Fruit fly (Drosophila melanogaster) whole organism, embryonic: ENCODE measurements around the gene VhaM9.7-b.
A peak's percentile ranks its signal among the peaks of the same experiment; 100 is the strongest.

Experiments
- CG10366 ChIP-seq: fragments of 200-800 bp; sonication (Bioruptor generic); IDR thresholded peaks from 2 replicates; pipeline ENCODE4 v1.3.6; 2022; ENCODE audit warnings: missing biosample characterization, missing genetic modification characterization
- CG11085 ChIP-seq: fragments of 200-800 bp; sonication (Bioruptor generic); IDR thresholded peaks from 2 replicates; pipeline ENCODE4 v1.3.6; 2022; ENCODE audit warnings: missing biosample characterization, missing genetic modification characterization
- CG11456 ChIP-seq: fragments of 200-800 bp; sonication (Bioruptor generic); IDR thresholded peaks from 3 replicates; pipeline ENCODE4 v1.3.6; 2022; ENCODE audit warnings: missing biosample characterization, missing genetic modification characterization
- CG12155 ChIP-seq: fragments of 200-800 bp; sonication (Bioruptor generic); optimal IDR thresholded peaks from 3 replicates; lab custom pipeline; 2016; ENCODE audit warnings: missing biosample characterization, missing genetic modification characterization
- CG12391 ChIP-seq: fragments of 200-800 bp; sonication (Bioruptor generic); optimal IDR thresholded peaks from 3 replicates; lab custom pipeline; 2018; ENCODE audit warnings: missing biosample characterization, mild to moderate bottlenecking, missing genetic modification characterization, moderate library complexity
- CG13775 ChIP-seq: fragments of 200-800 bp; sonication (Bioruptor generic); optimal IDR thresholded peaks from 3 replicates; lab custom pipeline; 2017; ENCODE audit warnings: missing biosample characterization, mild to moderate bottlenecking, missing genetic modification characterization
- CG16863 ChIP-seq: fragments of 200-800 bp; sonication (Bioruptor generic); optimal IDR thresholded peaks from 3 replicates; lab custom pipeline; 2016; ENCODE audit warnings: missing biosample characterization, missing genetic modification characterization
- CG17568 ChIP-seq: fragments of 200-800 bp; sonication (Bioruptor generic); optimal IDR thresholded peaks from 2 replicates; lab custom pipeline; 2018; ENCODE audit warnings: missing biosample characterization, mild to moderate bottlenecking, missing genetic modification characterization, moderate library complexity
- CG18764 ChIP-seq: fragments of 200-800 bp; sonication (Bioruptor generic); optimal IDR thresholded peaks from 3 replicates; lab custom pipeline; 2016; ENCODE audit warnings: missing biosample characterization, missing genetic modification characterization
- CG2202 ChIP-seq: fragments of 200-800 bp; sonication (Bioruptor generic); optimal IDR thresholded peaks from 2 replicates; lab custom pipeline; 2018; ENCODE audit warnings: missing biosample characterization, mild to moderate bottlenecking, missing genetic modification characterization
- CG3407 ChIP-seq: fragments of 200-800 bp; sonication (Bioruptor generic); optimal IDR thresholded peaks from 2 replicates; lab custom pipeline; 2018; ENCODE audit warnings: missing biosample characterization, mild to moderate bottlenecking, missing genetic modification characterization
- CG3995 ChIP-seq: fragments of 200-800 bp; sonication (Bioruptor generic); optimal IDR thresholded peaks from 3 replicates; lab custom pipeline; 2016; ENCODE audit warnings: missing biosample characterization, missing genetic modification characterization
- CG4820 ChIP-seq: fragments of 200-800 bp; sonication (Bioruptor generic); optimal IDR thresholded peaks from 3 replicates; lab custom pipeline; 2016; ENCODE audit warnings: missing biosample characterization, missing genetic modification characterization
- CG6683 ChIP-seq: fragments of 200-800 bp; sonication (Bioruptor generic); optimal IDR thresholded peaks from 2 replicates; lab custom pipeline; 2017; ENCODE audit warnings: missing biosample characterization, mild to moderate bottlenecking, missing genetic modification characterization, missing genetic modification reagents
- CG7928 ChIP-seq: fragments of 200-800 bp; sonication (Bioruptor generic); optimal IDR thresholded peaks from 2 replicates; lab custom pipeline; 2017; ENCODE audit warnings: missing biosample characterization, mild to moderate bottlenecking, missing genetic modification characterization
- CG7963 ChIP-seq: fragments of 200-800 bp; sonication (Bioruptor generic); IDR thresholded peaks from 3 replicates; pipeline ENCODE4 v1.3.6; 2022; ENCODE audit warnings: missing biosample characterization, missing genetic modification characterization; ENCODE audit not compliant: partially characterized antibody
- CG8924 ChIP-seq: fragments of 200-800 bp; optimal IDR thresholded peaks from 3 replicates; lab custom pipeline; 2019; ENCODE audit warnings: missing biosample characterization, mild to moderate bottlenecking, missing genetic modification characterization, moderate library complexity
- CG9876 ChIP-seq: fragments of 200-800 bp; sonication (Bioruptor generic); optimal IDR thresholded peaks from 2 replicates; lab custom pipeline; 2016; ENCODE audit warnings: missing biosample characterization, missing genetic modification characterization
- Dll ChIP-seq: fragments of 200-800 bp; sonication (Bioruptor generic); IDR thresholded peaks from 4 replicates; pipeline ENCODE4 v1.3.6; 2022; ENCODE audit warnings: missing biosample characterization, missing genetic modification characterization; ENCODE audit not compliant: partially characterized antibody
- E2f1 ChIP-seq: fragments of 200-800 bp; sonication (Bioruptor generic); IDR thresholded peaks from 2 replicates; pipeline ENCODE4 v1.3.6; 2022; ENCODE audit warnings: missing biosample characterization, missing genetic modification characterization
- Hey ChIP-seq: fragments of 200-800 bp; sonication (Bioruptor generic); optimal IDR thresholded peaks from 3 replicates; lab custom pipeline; 2018; ENCODE audit warnings: missing biosample characterization, mild to moderate bottlenecking, missing genetic modification characterization
- Hmr ChIP-seq: fragments of 200-800 bp; sonication (Bioruptor generic); optimal IDR thresholded peaks from 3 replicates; lab custom pipeline; 2017; ENCODE audit warnings: mild to moderate bottlenecking, missing biosample characterization, missing genetic modification reagents, missing genetic modification characterization
- Lhr ChIP-seq: fragments of 200-800 bp; sonication (Bioruptor generic); optimal IDR thresholded peaks from 3 replicates; lab custom pipeline; 2017; ENCODE audit warnings: mild to moderate bottlenecking, missing biosample characterization, missing genetic modification reagents, missing genetic modification characterization
- Mrtf ChIP-seq: fragments of 200-800 bp; sonication (Bioruptor generic); IDR thresholded peaks from 3 replicates; pipeline ENCODE4 v1.3.6; 2022; ENCODE audit warnings: missing biosample characterization, missing genetic modification characterization
- Myb ChIP-seq: fragments of 200-800 bp; sonication (Bioruptor generic); optimal IDR thresholded peaks from 2 replicates; lab custom pipeline; 2016; ENCODE audit warnings: missing biosample characterization, missing genetic modification characterization
- NFAT ChIP-seq: fragments of 200-800 bp; sonication (Bioruptor generic); IDR thresholded peaks from 2 replicates; pipeline ENCODE4 v1.3.6; 2022; ENCODE audit warnings: missing biosample characterization, missing genetic modification characterization
- Nf-YA ChIP-seq: fragments of 200-800 bp; sonication (Bioruptor generic); IDR thresholded peaks from 2 replicates; pipeline ENCODE4 v1.3.6; 2022; ENCODE audit warnings: missing biosample characterization, missing genetic modification characterization
- Rx ChIP-seq: fragments of 200-800 bp; sonication (Bioruptor generic); IDR thresholded peaks from 2 replicates; pipeline ENCODE4 v1.3.6; 2022; ENCODE audit warnings: missing biosample characterization, missing genetic modification characterization
- bowl ChIP-seq: fragments of 200-800 bp; sonication (Bioruptor generic); IDR thresholded peaks from 2 replicates; pipeline ENCODE4 v1.3.6; 2022; ENCODE audit warnings: missing biosample characterization, missing genetic modification characterization
- chn ChIP-seq: fragments of 200-800 bp; sonication (Bioruptor generic); optimal IDR thresholded peaks from 2 replicates; lab custom pipeline; 2016; ENCODE audit warnings: missing biosample characterization, missing genetic modification characterization
- exex ChIP-seq: fragments of 200-800 bp; sonication (Bioruptor generic); optimal IDR thresholded peaks from 4 replicates; lab custom pipeline; 2018; ENCODE audit warnings: missing biosample characterization, mild to moderate bottlenecking, missing genetic modification characterization, moderate library complexity
- fd64A ChIP-seq: fragments of 200-800 bp; sonication (Bioruptor generic); optimal IDR thresholded peaks from 3 replicates; lab custom pipeline; 2018; ENCODE audit warnings: missing biosample characterization, mild to moderate bottlenecking, missing genetic modification characterization
- ftz-f1 ChIP-seq: fragments of 200-800 bp; sonication (Bioruptor generic); optimal IDR thresholded peaks from 2 replicates; lab custom pipeline; 2016; ENCODE audit warnings: missing biosample characterization, missing genetic modification characterization
- gce ChIP-seq: fragments of 200-800 bp; sonication (Bioruptor generic); IDR thresholded peaks from 3 replicates; pipeline ENCODE4 v1.3.6; 2022; ENCODE audit warnings: missing biosample characterization, missing genetic modification characterization
- hkb ChIP-seq, 2 experiments: fragments of 200-800 bp in 1 of 2; fragments of >200 bp in 1 of 2; sonication (Bioruptor generic) in 1 of 2; IDR thresholded peaks in 1 of 2; optimal IDR thresholded peaks in 1 of 2; 2 replicates each; pipeline versions ENCODE4 v1.3.6 to Lab custom; 2017 to 2022; ENCODE audit warnings: missing biosample characterization in 1 of 2, missing genetic modification characterization in 1 of 2
- mirr ChIP-seq: fragments of 200-800 bp; sonication (Bioruptor generic); optimal IDR thresholded peaks from 3 replicates; lab custom pipeline; 2018; ENCODE audit warnings: missing biosample characterization, mild to moderate bottlenecking, missing genetic modification characterization
- nerfin-2 ChIP-seq: fragments of 200-800 bp; sonication (Bioruptor generic); IDR thresholded peaks from 2 replicates; pipeline ENCODE4 v1.3.6; 2022; ENCODE audit warnings: missing biosample characterization, missing genetic modification characterization; ENCODE audit not compliant: partially characterized antibody
- odd ChIP-seq: fragments of 200-800 bp; sonication (Bioruptor generic); optimal IDR thresholded peaks from 2 replicates; lab custom pipeline; 2017; ENCODE audit warnings: missing biosample characterization, mild to moderate bottlenecking, missing genetic modification characterization
- pros ChIP-seq: fragments of 200-800 bp; sonication (Bioruptor generic); optimal IDR thresholded peaks from 3 replicates; lab custom pipeline; 2019; ENCODE audit warnings: missing biosample characterization, mild to moderate bottlenecking, missing genetic modification characterization, moderate library complexity
- pum ChIP-seq: fragments of 200-800 bp; sonication (Bioruptor generic); optimal IDR thresholded peaks from 2 replicates; lab custom pipeline; 2016; ENCODE audit warnings: missing biosample characterization, missing genetic modification characterization
- rib ChIP-seq: fragments of 200-800 bp; sonication (Bioruptor generic); IDR thresholded peaks from 2 replicates; pipeline ENCODE4 v1.3.6; 2022; ENCODE audit warnings: missing biosample characterization, missing genetic modification characterization
- run ChIP-seq: fragments of 200-800 bp; sonication (Bioruptor generic); optimal IDR thresholded peaks from 3 replicates; lab custom pipeline; 2018; ENCODE audit warnings: missing biosample characterization, mild to moderate bottlenecking, missing genetic modification characterization
- sc ChIP-seq, 3 experiments: fragments of >200 bp in 2 of 3; fragments of 200-800 bp in 1 of 3; sonication (Bioruptor generic) in 1 of 3; optimal IDR thresholded peaks; 2 replicates in 2 of 3; 3 replicates in 1 of 3; lab custom pipeline; 2017; ENCODE audit warnings: mild to moderate bottlenecking in 1 of 3, missing biosample characterization in 1 of 3, missing genetic modification characterization in 1 of 3, missing genetic modification reagents in 1 of 3
- slp2 ChIP-seq: fragments of 200-800 bp; sonication (Bioruptor generic); optimal IDR thresholded peaks from 2 replicates; lab custom pipeline; 2016; ENCODE audit warnings: missing biosample characterization, missing genetic modification characterization
- trem ChIP-seq: fragments of 200-800 bp; optimal IDR thresholded peaks from 3 replicates; lab custom pipeline; 2019; ENCODE audit warnings: missing biosample characterization, mild to moderate bottlenecking, missing genetic modification characterization, moderate library complexity
- vvl ChIP-seq: fragments of 200-800 bp; sonication (Bioruptor generic); IDR thresholded peaks from 2 replicates; pipeline ENCODE4 v1.3.6; 2022; ENCODE audit warnings: missing biosample characterization, missing genetic modification characterization
- wek ChIP-seq: fragments of 200-800 bp; sonication (Bioruptor generic); optimal IDR thresholded peaks from 3 replicates; lab custom pipeline; 2018; ENCODE audit warnings: missing biosample characterization, mild to moderate bottlenecking, missing genetic modification characterization, moderate library complexity

Gene VhaM9.7-b

dm6 chr3L:21515823-21516715 lies 23.6 kb upstream of the VhaM9.7-b start, which contains the start of the genes SAK and Cdk12 (continued):
- TF ChIP-seq sc (optimal IDR thresholded peaks at IDR 0.05; lab: Kevin White, UChicago), result no peak
- TF ChIP-seq sc (GFP tag; optimal IDR thresholded peaks at IDR 0.05; lab: Kevin White, UChicago), result peak; percentile 77
- peak; percentile 82 for TF ChIP-seq E2f1
- peak; percentile 40 for TF ChIP-seq run (tag; lab: Kevin White, UChicago)
- peak; percentile 69 for TF ChIP-seq CG18764 (GFP tag; lab: Kevin White, UChicago)
- peak; percentile 64; the same call in 1 of the 2 replicates for TF ChIP-seq rib
- peak; percentile 91 for TF ChIP-seq CG12391 (tag; lab: Kevin White, UChicago)
- TF ChIP-seq Myb (GFP tag; lab: Kevin White, UChicago), result peak; percentile 54
- TF ChIP-seq trem (tag; lab: Kevin White, UChicago), result peak; percentile 78
- peak; percentile 60 for TF ChIP-seq CG9876 (GFP tag; lab: Kevin White, UChicago)
- TF ChIP-seq NFAT (GFP tag; lab: Robert Waterston, UW), result peak; percentile 84
- TF ChIP-seq Rx (GFP tag; lab: Robert Waterston, UW), result peak; percentile 80
- TF ChIP-seq CG4820 (GFP tag; lab: Kevin White, UChicago), result peak; percentile 83
- TF ChIP-seq CG16863 (GFP tag; lab: Kevin White, UChicago), result peak; percentile 54
- peak; percentile 81 for TF ChIP-seq CG11085 (GFP tag; lab: Robert Waterston, UW)
- TF ChIP-seq pros (GFP tag; lab: Kevin White, UChicago), result no peak
- no peak for TF ChIP-seq Hey
- TF ChIP-seq Mrtf (GFP tag; lab: Robert Waterston, UW), result peak; percentile 81
- TF ChIP-seq Hmr (GFP tag; lab: Kevin White, UChicago), result peak; percentile 88
- TF ChIP-seq gce, result 0 out of 3 replicates have a peak, but pooled peaks have one; percentile 30
- TF ChIP-seq mirr, result peak; percentile 50
- TF ChIP-seq bowl, result 0 out of 2 replicates have a peak, but pooled peaks have one; percentile 30
- peak; percentile 73 for TF ChIP-seq CG3407
- TF ChIP-seq ftz-f1 (GFP tag; lab: Kevin White, UChicago), result no peak
- peak; percentile 93 for TF ChIP-seq CG13775 (GFP tag; lab: Kevin White, UChicago)
- peak; percentile 80 for TF ChIP-seq odd
- no peak for TF ChIP-seq Nf-YA
- TF ChIP-seq CG8924 (tag; lab: Kevin White, UChicago), result peak; percentile 89
- peak; percentile 16 for TF ChIP-seq fd64A (GFP tag; lab: Kevin White, UChicago)
- peak; percentile 47 for TF ChIP-seq chn (GFP tag; lab: Kevin White, UChicago)
- peak; percentile 46 for TF ChIP-seq slp2 (GFP tag; lab: Kevin White, UChicago)
- TF ChIP-seq nerfin-2 (GFP tag; lab: Robert Waterston, UW), result no peak
- TF ChIP-seq Lhr (GFP tag; lab: Kevin White, UChicago), result peak; percentile 65
- peak; percentile 34 for TF ChIP-seq CG6683 (GFP tag; lab: Kevin White, UChicago)
- peak; percentile 88 for TF ChIP-seq CG11456 (GFP tag; lab: Robert Waterston, UW)
- peak; percentile 88 for TF ChIP-seq CG12155
- no peak for TF ChIP-seq hkb (optimal IDR thresholded peaks at IDR 0.05; lab: Kevin White, UChicago)
- TF ChIP-seq hkb (GFP tag; IDR thresholded peaks at IDR 0.05; lab: Robert Waterston, UW), result peak; percentile 79
- peak; percentile 45 for TF ChIP-seq CG3995
- 0 out of 3 replicates have a peak, but pooled peaks have one; percentile 32 for TF ChIP-seq CG7963 (GFP tag; lab: Robert Waterston, UW)
- peak; percentile 96 for TF ChIP-seq CG7928
- TF ChIP-seq CG10366 (GFP tag; lab: Robert Waterston, UW), result peak; percentile 71; the same call in 1 of the 2 replicates
- peak; percentile 88 for TF ChIP-seq vvl (GFP tag; lab: Robert Waterston, UW)
- TF ChIP-seq pum (GFP tag; lab: Kevin White, UChicago), result peak; percentile 60
- peak; percentile 63 for TF ChIP-seq CG2202 (tag; lab: Kevin White, UChicago)
- TF ChIP-seq Dll (GFP tag; lab: Robert Waterston, UW), result peak; percentile 56; the same call in 2 of the 4 replicates
- peak; percentile 48 for TF ChIP-seq CG17568 (GFP tag; lab: Kevin White, UChicago)
- no peak for TF ChIP-seq wek
- TF ChIP-seq exex (tag; lab: Kevin White, UChicago), result peak; percentile 69
